Worm (Caenorhabditis elegans) whole organism, L2 larva: ENCODE results near the gene cogc-4.

Source experiments
- ZK546.5 ChIP-seq: sonication (generic microtip); optimal IDR thresholded peaks from 2 replicates; lab custom pipeline; 2017; ENCODE audit warnings: missing biosample characterization, missing genetic modification characterization
- aly-2 ChIP-seq: fragments of 150-350 bp; optimal IDR thresholded peaks from 2 replicates; lab custom pipeline; 2014; ENCODE audit warnings: missing biosample characterization, missing genetic modification characterization
- blmp-1 ChIP-seq: sonication (generic microtip); optimal IDR thresholded peaks from 2 replicates; lab custom pipeline; 2017; ENCODE audit warnings: missing genetic modification characterization, mild to moderate bottlenecking, missing compliant biosample characterization, antibody characterized with exemption, moderate library complexity; ENCODE audit not compliant: insufficient read depth
- crh-2 ChIP-seq: sonication (generic microtip); optimal IDR thresholded peaks from 2 replicates; lab custom pipeline; 2017; ENCODE audit warnings: missing biosample characterization, missing genetic modification characterization
- elt-1 ChIP-seq: fragments of 150-350 bp; optimal IDR thresholded peaks from 2 replicates; lab custom pipeline; 2014; ENCODE audit warnings: missing biosample characterization, missing genetic modification characterization
- fos-1 ChIP-seq: fragments of 150-350 bp; optimal IDR thresholded peaks from 2 replicates; lab custom pipeline; 2014; ENCODE audit warnings: missing biosample characterization, missing genetic modification characterization
- lin-11 ChIP-seq: fragments of 150-350 bp; sonication (generic microtip); optimal IDR thresholded peaks from 2 replicates; lab custom pipeline; 2014; ENCODE audit warnings: missing biosample characterization, missing genetic modification characterization, inconsistent platforms, mixed read lengths
- lin-13 ChIP-seq: fragments of 150-350 bp; optimal IDR thresholded peaks from 2 replicates; lab custom pipeline; 2014; ENCODE audit warnings: missing biosample characterization, missing genetic modification reagents, missing genetic modification characterization
- mdl-1 ChIP-seq, 2 experiments: fragments of 150-350 bp in 1 of 2; sonication (generic microtip) in 1 of 2; optimal IDR thresholded peaks; 2 replicates each; lab custom pipeline; 2017; ENCODE audit warnings: missing biosample characterization in 2 of 2, missing genetic modification characterization in 2 of 2
- nhr-10 ChIP-seq: sonication (generic microtip); optimal IDR thresholded peaks from 2 replicates; lab custom pipeline; 2017; ENCODE audit warnings: missing biosample characterization, missing genetic modification characterization
- nhr-21 ChIP-seq: fragments of 150-350 bp; optimal IDR thresholded peaks from 2 replicates; lab custom pipeline; 2014; ENCODE audit warnings: missing biosample characterization, missing genetic modification characterization
- snpc-4 ChIP-seq: fragments of 150-350 bp; optimal IDR thresholded peaks from 2 replicates; lab custom pipeline; 2014; ENCODE audit warnings: missing biosample characterization, missing genetic modification characterization
- unc-39 ChIP-seq: fragments of 150-350 bp; optimal IDR thresholded peaks from 2 replicates; lab custom pipeline; 2014; ENCODE audit warnings: missing biosample characterization, missing genetic modification characterization
- unc-62 ChIP-seq: fragments of 150-350 bp; optimal IDR thresholded peaks from 2 replicates; lab custom pipeline; 2014; ENCODE audit warnings: missing biosample characterization, missing genetic modification reagents, missing genetic modification characterization

ce11 chrII:1400105-1400504, 3.1 kb upstream of the cogc-4 start, which contains the start of gene F54D12.1:
- no peak for TF ChIP-seq fos-1 (tag; lab: Kevin White, UChicago)
- no peak for TF ChIP-seq ZK546.5 (tag; lab: Kevin White, UChicago)
- no peak for TF ChIP-seq aly-2 (tag; lab: Kevin White, UChicago)
- no peak for TF ChIP-seq unc-39 (tag; lab: Kevin White, UChicago)
- TF ChIP-seq nhr-10 (tag; lab: Kevin White, UChicago), result no peak
- no peak for TF ChIP-seq elt-1 (tag; lab: Kevin White, UChicago)
- no peak for TF ChIP-seq mdl-1 (tag; optimal IDR thresholded peaks at IDR 0.05; lab: Kevin White, UChicago)
- TF ChIP-seq snpc-4, result no peak
- TF ChIP-seq unc-62 (GFP tag; lab: Kevin White, UChicago), result no peak
- TF ChIP-seq nhr-21 (tag; lab: Kevin White, UChicago), result no peak
- no peak for TF ChIP-seq blmp-1 (tag; lab: Kevin White, UChicago)
- no peak for TF ChIP-seq crh-2 (tag; lab: Kevin White, UChicago)
- no peak for TF ChIP-seq lin-11 (tag; lab: Kevin White, UChicago)
- TF ChIP-seq lin-13, result no peak
